Fruit fly (Drosophila melanogaster): ENCODE measurements around the gene CG11630.

DNA sequence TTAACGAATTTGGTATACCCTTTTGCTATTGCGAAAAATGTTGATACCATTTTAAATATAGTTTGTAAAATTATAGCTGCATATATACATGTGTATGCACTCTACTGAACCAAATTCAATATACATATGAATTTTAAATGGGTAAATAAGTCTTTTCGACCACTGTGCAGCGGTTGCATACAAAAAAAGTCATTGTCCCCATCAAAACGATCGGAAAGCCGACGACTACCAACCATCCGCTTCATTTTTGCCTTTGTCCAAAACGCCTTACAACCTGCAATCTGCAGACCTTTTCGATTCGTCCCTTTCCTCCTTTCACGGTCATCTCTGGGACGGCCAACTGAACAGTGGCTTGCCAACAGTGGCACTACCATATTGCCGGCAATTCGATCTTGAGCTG, 18.9 kb downstream of the CG11630 start:
- TF ChIP-seq psq (optimal IDR thresholded peaks at IDR 0.05) (no peak), insv (optimal IDR thresholded peaks at IDR 0.05) (no peak), h (optimal IDR thresholded peaks at IDR 0.05) (no peak)

All from Kc167 (cell line).